Fruit fly (Drosophila melanogaster): ENCODE data around the gene Cad99C.
A peak's percentile ranks its signal among the peaks of the same experiment; 100 is the strongest.

Cad99C gene

DNA sequence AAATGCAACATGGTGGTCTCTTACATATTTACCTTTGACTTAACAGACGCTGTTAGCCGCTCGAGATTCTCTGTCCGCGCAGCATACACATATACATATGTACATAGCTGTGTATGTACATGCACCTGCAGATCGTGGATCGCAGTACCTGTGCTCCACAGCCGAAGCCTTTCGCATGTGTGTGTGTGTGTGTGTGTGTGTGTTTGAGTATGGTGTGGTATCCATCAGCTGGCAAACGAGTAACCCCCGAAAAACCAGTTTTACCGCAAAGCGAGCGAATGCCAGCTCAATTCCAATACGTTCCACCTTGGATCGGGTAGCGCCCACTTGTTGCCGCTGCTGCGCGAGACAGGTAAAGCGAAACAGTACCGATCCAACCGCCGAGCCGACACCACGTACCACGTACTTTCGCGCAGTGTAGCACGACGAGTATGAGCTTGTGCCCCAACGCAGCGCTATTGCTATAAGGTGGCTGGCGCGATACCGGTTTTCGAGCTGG is at the start of gene Cad99C:
Gene Cad99C, plus strand, starts transcription at position 365 of the 499 bp plus-strand sequence.
- no peak for TF ChIP-seq CTCF (optimal IDR thresholded peaks at IDR 0.05)
- TF ChIP-seq CG8478 (optimal IDR thresholded peaks at IDR 0.05) = no peak

DNA sequence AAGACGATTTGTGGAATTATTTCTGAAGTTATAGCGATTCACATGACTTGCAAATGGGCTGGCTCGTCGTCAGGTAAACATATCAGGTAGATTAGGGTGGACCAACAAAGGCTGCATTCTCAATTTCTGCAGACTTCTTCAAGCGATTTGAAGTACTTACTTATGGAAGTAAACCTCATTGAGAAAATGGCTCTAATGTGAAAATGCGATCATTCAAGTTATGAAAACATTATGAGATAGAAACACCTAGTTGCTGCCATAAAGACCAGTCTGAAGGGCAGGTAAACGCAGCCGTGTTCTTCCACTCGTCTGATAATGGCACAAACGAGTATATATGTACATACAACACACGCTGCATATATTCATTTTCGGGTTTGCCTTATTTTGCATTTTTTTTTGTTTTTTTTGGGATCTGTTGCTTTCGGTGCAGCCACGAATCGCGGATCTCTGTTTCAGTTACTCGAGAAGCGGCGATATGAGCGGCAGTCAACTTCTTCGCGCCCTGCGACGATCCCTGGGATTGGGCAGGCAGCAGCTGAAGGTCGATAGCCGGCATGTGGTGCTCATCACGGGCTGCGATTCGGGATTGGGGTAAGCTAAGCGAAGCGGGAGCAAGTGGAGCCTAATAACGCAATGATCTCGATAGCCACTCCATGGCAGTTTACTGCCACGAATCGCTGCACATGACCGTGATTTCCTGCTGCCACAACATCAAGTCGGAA is 47.1 kb upstream of the Cad99C start, which contains the start of gene sro:
Gene sro, plus strand, starts transcription at position 437 of the 722 bp plus-strand sequence.
- TF ChIP-seq CG8478 (optimal IDR thresholded peaks at IDR 0.05) (no peak), CTCF (optimal IDR thresholded peaks at IDR 0.05) (no peak)

DNA sequence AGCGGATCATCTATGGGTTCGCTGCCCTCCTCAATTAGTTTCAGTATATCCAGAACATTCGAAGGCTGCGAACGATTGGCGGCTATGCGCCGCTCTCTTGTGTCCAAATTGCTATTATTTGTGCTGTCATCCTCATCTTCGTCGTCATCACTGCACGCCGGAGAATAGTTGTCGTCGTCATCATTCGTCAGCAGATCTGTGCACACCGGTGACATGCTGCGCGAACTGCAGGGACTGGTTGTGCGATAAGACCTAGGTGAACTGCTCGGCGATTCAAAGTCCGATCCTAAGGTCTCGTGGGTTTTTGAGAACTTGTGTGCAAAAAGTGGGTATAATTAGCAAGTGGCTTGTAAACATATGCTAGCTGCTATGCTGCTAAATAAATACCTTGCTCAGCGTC is 44.3 kb upstream of the Cad99C start:
- TF ChIP-seq CTCF (optimal IDR thresholded peaks at IDR 0.05) (no peak), CG8478 (optimal IDR thresholded peaks at IDR 0.05) (no peak)

DNA sequence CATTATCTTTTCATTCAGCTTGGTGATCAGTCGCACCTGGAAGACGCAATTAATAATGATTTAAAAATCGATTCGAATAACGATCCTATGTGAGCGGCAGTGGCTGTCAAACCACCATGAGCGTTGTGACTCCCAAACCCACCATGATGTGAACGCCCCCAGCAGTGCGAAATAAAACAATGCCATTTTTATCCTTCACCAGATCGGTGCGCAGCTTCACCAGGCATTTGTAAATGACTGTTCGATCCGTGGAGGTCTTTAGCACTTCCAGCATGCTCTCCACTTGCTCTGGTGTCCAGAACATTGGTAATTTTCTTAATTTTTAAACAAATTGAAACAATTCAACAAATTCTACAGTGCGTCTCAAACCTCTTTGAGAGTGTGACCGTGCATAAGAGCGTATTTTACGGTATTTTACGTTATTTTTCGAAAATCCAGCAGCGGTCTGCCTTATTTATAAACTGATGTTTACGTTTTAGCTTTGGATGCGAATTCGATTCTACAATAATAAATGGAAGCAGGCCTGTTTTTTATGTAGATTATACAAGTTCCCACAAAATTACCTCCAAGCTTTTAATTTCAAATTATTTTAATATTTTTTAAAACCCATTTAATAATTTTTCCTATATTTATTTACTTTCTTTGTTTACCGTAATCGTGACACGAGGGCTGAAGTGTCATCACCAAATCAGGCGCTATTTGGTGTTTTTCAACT is 42.3 kb upstream of the Cad99C start, which contains the start of the genes Rnb and Drice:
Gene Rnb, minus strand, starts transcription at position 389 of the 715 bp plus-strand sequence.
Gene Drice, plus strand, starts transcription at position 693 of the 715 bp plus-strand sequence.
- TF ChIP-seq CG8478 (optimal IDR thresholded peaks at IDR 0.05) (no peak), CTCF (optimal IDR thresholded peaks at IDR 0.05) (peak; percentile 16 to 25)

DNA sequence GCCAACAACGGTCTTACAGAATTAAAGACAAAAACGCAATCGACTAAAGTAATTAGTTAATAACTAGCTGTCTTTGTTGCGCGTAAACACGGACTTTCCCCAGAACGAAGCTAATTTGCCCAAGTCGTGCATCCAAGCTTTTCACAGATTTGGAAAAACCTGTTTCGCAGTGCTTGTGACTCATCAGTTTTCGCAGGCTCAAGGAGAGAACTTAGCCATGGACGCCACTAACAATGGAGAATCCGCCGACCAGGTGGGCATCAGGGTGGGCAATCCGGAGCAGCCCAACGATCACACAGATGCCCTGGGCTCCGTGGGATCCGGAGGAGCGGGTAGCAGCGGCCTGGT is 41.8 kb upstream of the Cad99C start:
- TF ChIP-seq CG8478 (optimal IDR thresholded peaks at IDR 0.05) (no peak), CTCF (optimal IDR thresholded peaks at IDR 0.05) (no peak)

DNA sequence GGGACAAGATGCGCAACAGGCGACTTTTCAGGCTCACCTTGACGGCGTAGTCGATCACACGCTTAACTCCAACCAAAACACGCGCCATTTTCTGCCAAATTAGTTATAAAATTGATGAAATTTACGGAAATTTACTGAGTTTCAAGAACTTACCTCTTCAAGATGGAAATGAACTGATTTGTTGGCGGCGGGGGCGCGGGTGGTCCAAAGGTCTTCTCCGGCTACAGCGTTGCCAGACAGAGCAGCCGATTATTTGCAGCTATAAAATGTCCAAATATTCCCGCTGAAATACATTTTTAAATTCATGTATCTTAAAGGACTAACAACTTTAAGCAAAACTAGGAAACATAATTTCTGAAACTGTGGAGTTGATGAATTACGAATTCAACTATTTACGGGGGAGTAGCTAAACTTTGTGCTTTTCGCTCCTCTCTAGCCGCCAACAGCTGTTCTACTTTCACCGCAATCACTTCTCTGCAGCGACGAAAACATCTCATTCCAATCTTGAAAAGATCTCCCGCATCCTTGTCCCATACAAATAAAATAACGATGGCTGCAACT is 38.6 kb upstream of the Cad99C start, which contains the start of the genes Etfb and CG7789:
Gene Etfb, minus strand, starts transcription at position 193 of the 561 bp plus-strand sequence.
Gene CG7789, plus strand, starts transcription at position 444 of the 561 bp plus-strand sequence.
- TF ChIP-seq CG8478 (optimal IDR thresholded peaks at IDR 0.05) = no peak
- no peak for TF ChIP-seq CTCF (optimal IDR thresholded peaks at IDR 0.05)

DNA sequence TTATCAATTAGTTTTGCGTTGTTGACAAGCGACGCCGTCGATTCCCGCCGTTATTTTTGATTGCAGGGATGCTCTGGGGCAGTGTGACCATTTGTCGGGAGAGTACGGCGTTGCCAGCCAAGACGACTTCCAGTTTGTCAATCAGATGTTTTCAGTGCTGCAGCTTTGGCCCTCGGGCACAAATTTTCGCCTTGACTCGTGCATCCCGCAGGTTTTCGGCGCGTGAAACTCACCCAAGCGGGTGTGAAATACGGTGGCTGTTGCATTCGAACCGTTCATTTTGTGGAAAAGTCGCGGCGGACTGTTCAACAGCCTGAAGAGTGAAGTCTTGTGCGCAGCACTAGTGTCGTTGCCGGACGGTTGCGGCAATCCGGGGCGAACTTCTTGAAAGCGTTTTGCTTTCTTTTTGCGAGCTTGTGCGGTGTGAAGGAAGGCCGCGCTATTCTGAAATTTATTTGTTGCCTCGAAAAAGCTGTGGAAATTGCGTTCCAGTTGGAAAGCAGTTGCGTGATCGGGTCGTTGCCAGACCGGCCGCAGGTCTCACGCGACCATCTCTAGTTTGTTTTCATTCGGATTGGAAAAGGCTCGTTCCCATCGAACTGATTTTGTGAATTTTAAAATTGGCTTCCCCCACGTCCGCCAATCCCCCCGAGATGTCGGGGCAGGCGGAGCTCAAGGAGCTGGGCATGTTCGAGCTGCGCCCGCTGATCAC is 34.6 kb upstream of the Cad99C start, which contains the start of the genes ca and ncd:
Gene ca, plus strand, starts transcription at position 130 of the 712 bp plus-strand sequence.
Gene ncd, minus strand, starts transcription at position 446 of the 712 bp plus-strand sequence.
- peak in 1 of 2 experiments; percentile 14 for TF ChIP-seq CTCF (optimal IDR thresholded peaks at IDR 0.05)
- no peak for TF ChIP-seq CG8478 (optimal IDR thresholded peaks at IDR 0.05)

DNA sequence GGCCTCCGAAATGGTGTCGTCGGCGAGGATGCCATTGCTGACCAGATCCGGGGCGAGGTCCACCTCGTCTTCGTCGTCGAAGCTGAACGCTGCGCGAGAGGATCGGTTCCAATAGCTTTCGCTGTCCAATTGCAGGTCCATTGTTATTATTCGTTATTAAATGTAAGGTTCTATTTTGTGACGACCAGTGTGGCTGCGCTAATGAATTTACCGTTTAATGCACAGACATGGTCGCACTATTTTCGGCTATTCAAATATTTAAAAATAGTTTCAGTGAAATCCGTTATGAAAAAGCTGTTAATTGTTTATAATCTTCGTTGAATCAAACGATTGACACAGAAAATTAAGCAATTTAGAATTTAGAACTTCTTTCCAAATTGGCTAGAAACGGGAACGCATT is 25.2 kb upstream of the Cad99C start, which contains the start of gene Vps16B:
Gene Vps16B, minus strand, starts transcription at position 186 of the 400 bp plus-strand sequence.
- TF ChIP-seq CG8478 (optimal IDR thresholded peaks at IDR 0.05) (no peak), CTCF (optimal IDR thresholded peaks at IDR 0.05) (no peak)

DNA sequence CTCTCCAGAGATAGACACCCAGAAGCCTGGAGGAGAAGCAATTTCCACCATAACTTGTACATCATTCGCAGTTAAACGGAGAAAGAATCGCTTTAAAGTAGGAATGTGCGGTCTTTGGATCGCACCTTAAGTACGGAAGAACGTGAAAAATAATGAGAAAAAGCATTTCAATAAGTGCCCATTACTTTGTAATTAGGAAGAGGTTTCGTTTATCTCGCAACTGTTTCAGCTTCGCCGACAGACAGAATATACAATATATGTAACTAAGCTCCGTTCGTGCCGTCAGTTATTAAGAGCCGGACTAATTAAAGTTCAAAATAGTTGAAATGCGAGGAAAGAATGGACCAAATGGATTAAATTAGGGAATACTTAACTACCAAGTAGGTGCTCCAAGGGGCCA is 23.8 kb upstream of the Cad99C start, which contains the start of gene CG7829:
Gene CG7829, minus strand, starts transcription at position 101 of the 400 bp plus-strand sequence.
- no peak for TF ChIP-seq CTCF (optimal IDR thresholded peaks at IDR 0.05)
- TF ChIP-seq CG8478 (optimal IDR thresholded peaks at IDR 0.05) = no peak

DNA sequence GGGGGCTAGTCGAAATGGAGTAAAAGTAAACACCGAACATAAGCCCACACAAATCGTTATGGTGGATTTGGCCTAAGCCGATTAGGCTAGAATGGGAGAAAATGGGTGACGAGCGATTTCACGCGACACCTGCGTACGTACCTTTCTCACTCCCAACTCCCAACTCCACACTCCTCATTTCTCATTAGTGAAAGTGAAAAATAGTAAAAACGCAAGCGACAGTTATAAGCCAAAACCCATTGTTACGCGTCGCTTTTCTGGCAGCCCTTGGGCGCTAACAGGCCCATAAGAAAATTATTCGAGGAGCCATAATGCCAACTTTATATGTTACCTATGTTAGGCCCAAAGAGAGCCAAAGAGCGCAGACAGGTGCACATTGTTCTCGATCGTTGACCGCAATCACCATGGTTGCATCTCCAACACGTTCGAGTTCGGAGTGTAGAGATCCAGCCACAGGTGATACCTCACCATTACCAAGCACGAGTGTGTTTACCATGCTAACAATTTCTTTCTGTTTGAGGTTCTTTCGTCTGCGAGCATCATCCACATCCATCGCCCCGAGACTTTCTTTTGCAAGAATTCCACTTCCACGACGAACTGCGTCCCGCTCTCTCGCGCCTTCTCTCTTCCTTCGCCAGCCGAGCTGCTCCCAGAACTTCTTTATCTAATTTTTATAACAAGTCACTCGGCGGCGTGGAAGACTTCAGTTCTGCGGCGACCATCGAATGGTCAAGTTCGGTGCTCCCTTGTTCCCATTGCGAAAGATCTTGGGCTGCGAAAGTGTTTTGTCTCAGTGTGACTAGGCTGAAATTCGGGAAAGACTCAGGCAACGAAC is 22.8 kb upstream of the Cad99C start, which contains the start of gene neo:
Gene neo, plus strand, starts transcription at position 698 of the 835 bp plus-strand sequence.
- TF ChIP-seq CG8478 (optimal IDR thresholded peaks at IDR 0.05) (no peak), CTCF (optimal IDR thresholded peaks at IDR 0.05) (no peak)

DNA sequence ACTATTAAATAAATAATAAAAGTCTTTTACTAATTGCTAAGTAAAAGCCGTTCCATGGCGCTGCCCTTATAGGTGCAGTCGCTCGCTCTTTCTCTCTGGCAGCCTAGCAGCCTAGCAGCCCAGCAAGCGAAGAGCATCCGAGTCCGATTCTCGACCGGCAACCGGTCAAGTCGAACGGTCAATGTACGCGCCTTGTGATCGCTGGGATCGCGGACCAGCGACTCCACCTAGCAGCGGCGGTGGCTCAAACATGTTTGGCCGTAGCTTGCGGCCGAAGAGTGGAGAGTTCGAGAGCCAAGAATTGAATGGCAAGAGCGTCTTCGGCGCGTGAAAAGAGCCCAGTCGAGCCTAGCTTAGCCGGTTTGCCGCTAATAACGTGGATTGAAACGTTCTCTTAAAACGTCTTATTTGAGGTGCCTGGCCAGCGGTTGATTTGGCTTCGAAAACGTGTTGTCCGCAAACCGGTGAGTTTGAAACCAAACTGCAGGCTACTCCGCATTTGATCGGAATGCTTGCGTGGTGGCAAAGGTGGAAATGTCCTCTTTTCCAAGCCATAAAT is 12.2 kb upstream of the Cad99C start:
- TF ChIP-seq CG8478 (optimal IDR thresholded peaks at IDR 0.05) (no peak), CTCF (optimal IDR thresholded peaks at IDR 0.05) (no peak)

DNA sequence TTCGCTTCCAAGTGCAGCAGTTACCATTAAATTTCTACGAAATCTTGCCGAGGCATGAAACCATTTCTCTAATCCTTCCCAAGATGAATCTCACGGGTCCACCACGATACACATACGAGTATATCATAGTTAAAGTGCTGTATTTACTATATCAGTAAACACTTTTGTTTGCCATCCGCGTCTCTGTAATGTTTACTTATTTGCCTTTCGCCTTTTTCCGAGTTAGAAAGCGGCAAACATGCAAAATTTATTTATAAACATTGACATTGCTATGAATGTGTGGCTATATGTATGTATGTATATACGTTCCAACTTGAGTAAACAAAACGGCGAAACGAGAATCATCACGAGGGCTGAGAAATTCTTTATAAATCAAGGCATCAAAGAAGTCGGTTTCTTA is 10.5 kb upstream of the Cad99C start:
- TF ChIP-seq CTCF (optimal IDR thresholded peaks at IDR 0.05) = no peak
